Fruit fly (Drosophila melanogaster): ENCODE data around the gene CG33346.

- no peak for TF ChIP-seq CG8478 (optimal IDR thresholded peaks at IDR 0.05)
- TF ChIP-seq usp (GFP tag; optimal IDR thresholded peaks at IDR 0.05), result no peak
Measured at dm6 chr3R:28633746-28634145, 35.3 kb upstream of the CG33346 start.
